Fruit fly (Drosophila melanogaster) whole organism, embryonic: ENCODE data around the gene TwdlM.

Experiments
- Atf6 ChIP-seq: fragments of 200-800 bp; sonication (Bioruptor generic); IDR thresholded peaks from 2 replicates; pipeline ENCODE4 v1.3.6; 2022; ENCODE audit warnings: missing biosample characterization, missing genetic modification characterization
- B-H1 ChIP-seq: fragments of 200-800 bp; sonication (Bioruptor generic); IDR thresholded peaks from 3 replicates; pipeline ENCODE4 v1.3.6; 2022; ENCODE audit warnings: missing biosample characterization, missing genetic modification characterization
- CG10147 ChIP-seq: fragments of 200-800 bp; sonication (Bioruptor generic); optimal IDR thresholded peaks from 2 replicates; lab custom pipeline; 2019; ENCODE audit warnings: missing biosample characterization, mild to moderate bottlenecking, missing genetic modification characterization, moderate library complexity
- CG10959 ChIP-seq: fragments of 200-800 bp; sonication (Bioruptor generic); IDR thresholded peaks from 2 replicates; pipeline ENCODE4 v1.3.6; 2022; ENCODE audit warnings: missing biosample characterization, missing genetic modification characterization
- CG11456 ChIP-seq: fragments of 200-800 bp; sonication (Bioruptor generic); IDR thresholded peaks from 3 replicates; pipeline ENCODE4 v1.3.6; 2022; ENCODE audit warnings: missing biosample characterization, missing genetic modification characterization
- CG1233 ChIP-seq: fragments of 200-800 bp; sonication (Bioruptor generic); optimal IDR thresholded peaks from 4 replicates; lab custom pipeline; 2018; ENCODE audit warnings: missing biosample characterization, mild to moderate bottlenecking, missing genetic modification characterization
- CG13424 ChIP-seq: fragments of 200-800 bp; sonication (Bioruptor generic); optimal IDR thresholded peaks from 2 replicates; lab custom pipeline; 2019; ENCODE audit warnings: missing biosample characterization, mild to moderate bottlenecking, missing genetic modification characterization, moderate library complexity
- CG17186 ChIP-seq: fragments of 200-800 bp; sonication (Bioruptor generic); optimal IDR thresholded peaks from 3 replicates; lab custom pipeline; 2017; ENCODE audit warnings: missing biosample characterization, missing genetic modification reagents, missing genetic modification characterization
- CG17328 ChIP-seq: fragments of 200-800 bp; sonication (Bioruptor generic); IDR thresholded peaks from 2 replicates; pipeline ENCODE4 v1.3.6; 2022; ENCODE audit warnings: missing biosample characterization, missing genetic modification characterization
- CG17359 ChIP-seq: fragments of 200-800 bp; sonication (Bioruptor generic); optimal IDR thresholded peaks from 3 replicates; lab custom pipeline; 2018; ENCODE audit warnings: missing biosample characterization, mild to moderate bottlenecking, missing genetic modification characterization, moderate library complexity
- CG4360 ChIP-seq: fragments of 200-800 bp; sonication (Bioruptor generic); IDR thresholded peaks from 2 replicates; pipeline ENCODE4 v1.3.6; 2022; ENCODE audit warnings: missing biosample characterization, missing genetic modification characterization
- CG6272 ChIP-seq: fragments of 200-800 bp; sonication (Bioruptor generic); IDR thresholded peaks from 2 replicates; pipeline ENCODE4 v1.3.6; 2022; ENCODE audit warnings: missing biosample characterization, missing genetic modification characterization
- CG7271 ChIP-seq: fragments of 200-800 bp; sonication (Bioruptor generic); optimal IDR thresholded peaks from 2 replicates; lab custom pipeline; 2018; ENCODE audit warnings: missing biosample characterization, mild to moderate bottlenecking, missing genetic modification characterization, moderate library complexity
- CG7786 ChIP-seq: fragments of 200-800 bp; sonication (Bioruptor generic); optimal IDR thresholded peaks from 2 replicates; lab custom pipeline; 2016; ENCODE audit warnings: missing biosample characterization, missing genetic modification characterization
- CG8281 ChIP-seq: fragments of 200-800 bp; sonication (Bioruptor generic); optimal IDR thresholded peaks from 2 replicates; lab custom pipeline; 2018; ENCODE audit warnings: missing biosample characterization, mild to moderate bottlenecking, missing genetic modification characterization, moderate library complexity
- CG9817 ChIP-seq: fragments of 200-800 bp; sonication (Bioruptor generic); optimal IDR thresholded peaks from 2 replicates; lab custom pipeline; 2018; ENCODE audit warnings: missing biosample characterization, mild to moderate bottlenecking, missing genetic modification characterization, moderate library complexity
- CG9932 ChIP-seq: fragments of 200-800 bp; sonication (Bioruptor generic); IDR thresholded peaks from 2 replicates; pipeline ENCODE4 v1.3.6; 2022; ENCODE audit warnings: missing biosample characterization, missing genetic modification characterization
- CHES-1-like ChIP-seq: fragments of 200-800 bp; sonication (Bioruptor generic); optimal IDR thresholded peaks from 2 replicates; lab custom pipeline; 2016; ENCODE audit warnings: missing biosample characterization, missing genetic modification characterization
- Dbx ChIP-seq: fragments of 200-800 bp; sonication (Bioruptor generic); IDR thresholded peaks from 3 replicates; pipeline ENCODE4 v1.3.6; 2022; ENCODE audit warnings: missing biosample characterization, missing genetic modification characterization
- Dip3 ChIP-seq: fragments of 200-800 bp; sonication (Bioruptor generic); optimal IDR thresholded peaks from 3 replicates; lab custom pipeline; 2016; ENCODE audit warnings: missing biosample characterization, missing genetic modification characterization
- Fer1 ChIP-seq: fragments of 200-800 bp; sonication (Bioruptor generic); optimal IDR thresholded peaks from 2 replicates; lab custom pipeline; 2017; ENCODE audit warnings: missing biosample characterization, mild to moderate bottlenecking, missing genetic modification characterization
- Fer3 ChIP-seq: fragments of 200-800 bp; sonication (Bioruptor generic); optimal IDR thresholded peaks from 2 replicates; lab custom pipeline; 2018; ENCODE audit warnings: missing biosample characterization, mild to moderate bottlenecking, missing genetic modification characterization, moderate library complexity
- GATAe ChIP-seq: fragments of 200-800 bp; sonication (Bioruptor generic); conservative IDR thresholded peaks from 2 replicates; pipeline ENCODE4 v1.3.6; 2022; ENCODE audit warnings: missing biosample characterization, missing genetic modification characterization
- Gug ChIP-seq: fragments of 200-800 bp; sonication (Bioruptor generic); IDR thresholded peaks from 4 replicates; pipeline ENCODE4 v1.3.6; 2022; ENCODE audit warnings: missing biosample characterization, missing genetic modification characterization
- H2.0 ChIP-seq: fragments of 200-800 bp; sonication (Bioruptor generic); IDR thresholded peaks from 2 replicates; pipeline ENCODE4 v1.3.6; 2022; ENCODE audit warnings: missing biosample characterization, missing genetic modification characterization
- Nf-YA ChIP-seq: fragments of 200-800 bp; sonication (Bioruptor generic); IDR thresholded peaks from 2 replicates; pipeline ENCODE4 v1.3.6; 2022; ENCODE audit warnings: missing biosample characterization, missing genetic modification characterization
- Oli ChIP-seq: fragments of 200-800 bp; sonication (Bioruptor generic); optimal IDR thresholded peaks from 2 replicates; lab custom pipeline; 2018; ENCODE audit warnings: missing biosample characterization, mild to moderate bottlenecking, missing genetic modification characterization, moderate library complexity
- al ChIP-seq: fragments of 200-800 bp; sonication (Bioruptor generic); IDR thresholded peaks from 2 replicates; pipeline ENCODE4 v1.3.6; 2022; ENCODE audit warnings: missing biosample characterization, missing genetic modification characterization
- ap ChIP-seq: fragments of 200-800 bp; sonication (Bioruptor generic); IDR thresholded peaks from 2 replicates; pipeline ENCODE4 v1.3.6; 2022; ENCODE audit warnings: missing biosample characterization, missing genetic modification characterization
- bab2 ChIP-seq: fragments of 200-800 bp; sonication (Bioruptor generic); optimal IDR thresholded peaks from 2 replicates; lab custom pipeline; 2016; ENCODE audit warnings: missing biosample characterization, missing genetic modification characterization
- btn ChIP-seq: fragments of 200-800 bp; sonication (Bioruptor generic); optimal IDR thresholded peaks from 2 replicates; lab custom pipeline; 2016; ENCODE audit warnings: missing biosample characterization, missing genetic modification characterization
- dimm ChIP-seq: fragments of 200-800 bp; sonication (Bioruptor generic); IDR thresholded peaks from 2 replicates; pipeline ENCODE4 v1.3.6; 2022; ENCODE audit warnings: missing biosample characterization, missing genetic modification characterization
- disco-r ChIP-seq: fragments of 200-800 bp; sonication (Bioruptor generic); optimal IDR thresholded peaks from 2 replicates; lab custom pipeline; 2016; ENCODE audit warnings: missing biosample characterization, missing genetic modification characterization
- dpn ChIP-seq, 2 experiments: fragments of 200-800 bp; sonication (Bioruptor generic); optimal IDR thresholded peaks; 3 replicates each; lab custom pipeline; 2016; ENCODE audit warnings: missing biosample characterization in 2 of 2, missing genetic modification characterization in 2 of 2
- fd64A ChIP-seq: fragments of 200-800 bp; sonication (Bioruptor generic); optimal IDR thresholded peaks from 3 replicates; lab custom pipeline; 2018; ENCODE audit warnings: missing biosample characterization, mild to moderate bottlenecking, missing genetic modification characterization
- gce ChIP-seq: fragments of 200-800 bp; sonication (Bioruptor generic); IDR thresholded peaks from 3 replicates; pipeline ENCODE4 v1.3.6; 2022; ENCODE audit warnings: missing biosample characterization, missing genetic modification characterization
- gcm ChIP-seq: fragments of 200-800 bp; sonication (Bioruptor generic); optimal IDR thresholded peaks from 2 replicates; lab custom pipeline; 2019; ENCODE audit warnings: missing biosample characterization, mild to moderate bottlenecking, missing genetic modification characterization, moderate library complexity
- gcm2 ChIP-seq: fragments of 200-800 bp; sonication (Bioruptor generic); optimal IDR thresholded peaks from 2 replicates; lab custom pipeline; 2016; ENCODE audit warnings: missing biosample characterization, missing genetic modification characterization
- gsb ChIP-seq: fragments of 200-800 bp; sonication (Bioruptor generic); IDR thresholded peaks from 2 replicates; pipeline ENCODE4 v1.3.6; 2022; ENCODE audit warnings: missing biosample characterization, missing genetic modification characterization
- jumu ChIP-seq: fragments of 200-800 bp; sonication (Bioruptor generic); optimal IDR thresholded peaks from 3 replicates; lab custom pipeline; 2016; ENCODE audit warnings: missing biosample characterization, missing genetic modification characterization
- kah ChIP-seq: fragments of 200-800 bp; sonication (Bioruptor generic); optimal IDR thresholded peaks from 2 replicates; lab custom pipeline; 2018; ENCODE audit warnings: missing biosample characterization, mild to moderate bottlenecking, missing genetic modification characterization
- kay ChIP-seq: fragments of 200-800 bp; sonication (Bioruptor generic); optimal IDR thresholded peaks from 2 replicates; lab custom pipeline; 2016; ENCODE audit warnings: missing biosample characterization, missing genetic modification characterization
- klu ChIP-seq: fragments of 200-800 bp; sonication (Bioruptor generic); IDR thresholded peaks from 2 replicates; pipeline ENCODE4 v1.3.6; 2022; ENCODE audit warnings: missing biosample characterization, missing genetic modification characterization
- nau ChIP-seq: fragments of 200-800 bp; sonication (Bioruptor generic); optimal IDR thresholded peaks from 3 replicates; lab custom pipeline; 2017; ENCODE audit warnings: missing biosample characterization, mild to moderate bottlenecking, missing genetic modification characterization, missing genetic modification reagents
- nerfin-1 ChIP-seq: fragments of 200-800 bp; sonication (Bioruptor generic); optimal IDR thresholded peaks from 3 replicates; lab custom pipeline; 2019; ENCODE audit warnings: missing biosample characterization, mild to moderate bottlenecking, missing genetic modification characterization, moderate library complexity
- org-1 ChIP-seq: fragments of 200-800 bp; sonication (Bioruptor generic); optimal IDR thresholded peaks from 2 replicates; lab custom pipeline; 2017; ENCODE audit warnings: missing biosample characterization, missing genetic modification characterization
- row ChIP-seq: fragments of 200-800 bp; sonication (Bioruptor generic); IDR thresholded peaks from 3 replicates; pipeline ENCODE4 v1.3.6; 2022; ENCODE audit warnings: missing biosample characterization, missing genetic modification characterization
- sima ChIP-seq: fragments of 200-800 bp; sonication (Bioruptor generic); optimal IDR thresholded peaks from 2 replicates; lab custom pipeline; 2016; ENCODE audit warnings: missing biosample characterization, missing genetic modification characterization
- slbo ChIP-seq: fragments of 200-800 bp; sonication (Bioruptor generic); IDR thresholded peaks from 2 replicates; pipeline ENCODE4 v1.3.6; 2022; ENCODE audit warnings: missing biosample characterization, missing genetic modification characterization
- wdn ChIP-seq: fragments of 200-800 bp; sonication (Bioruptor generic); IDR thresholded peaks from 2 replicates; pipeline ENCODE4 v1.3.6; 2022; ENCODE audit warnings: missing biosample characterization, missing genetic modification characterization
- zf30C ChIP-seq: fragments of 200-800 bp; sonication (Bioruptor generic); optimal IDR thresholded peaks from 3 replicates; lab custom pipeline; 2018; ENCODE audit warnings: missing biosample characterization, mild to moderate bottlenecking, missing genetic modification characterization

TwdlM gene

DNA sequence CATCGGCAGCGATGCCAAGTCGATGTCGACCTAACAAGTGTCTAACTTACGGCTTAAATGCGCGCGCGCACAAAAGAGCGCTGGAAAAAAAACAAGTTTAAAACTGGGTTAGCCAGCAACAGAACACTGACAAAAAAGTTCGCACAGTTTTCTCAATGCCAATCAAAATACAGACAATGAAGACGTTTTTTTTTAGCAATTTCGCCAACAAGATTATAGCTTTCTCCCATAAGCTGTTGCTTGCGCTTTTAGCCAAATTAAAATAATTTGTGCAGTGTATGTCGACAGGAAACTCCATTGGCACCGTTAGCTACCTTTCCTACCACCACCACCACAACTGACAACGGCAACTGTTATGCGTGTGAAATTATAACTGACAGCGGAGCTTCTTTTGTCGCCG lies 35.7 kb downstream of the TwdlM start (continued):
- TF ChIP-seq CG10959, result no peak
- peak; percentile 37 for TF ChIP-seq CG13424 (tag; lab: Kevin White, UChicago)
- TF ChIP-seq sima (GFP tag; lab: Kevin White, UChicago), result no peak
- peak; percentile 29 for TF ChIP-seq CG7786
- no peak for TF ChIP-seq nerfin-1
- TF ChIP-seq dimm (GFP tag; lab: Robert Waterston, UW), result no peak
- peak; percentile 36 for TF ChIP-seq CG10147 (GFP tag; lab: Kevin White, UChicago)
- peak; percentile 25; the same call in 1 of the 2 replicates for TF ChIP-seq CG6272 (GFP tag; lab: Robert Waterston, UW)
- peak; percentile 33 for TF ChIP-seq CHES-1-like (GFP tag; lab: Kevin White, UChicago)
- TF ChIP-seq Fer1 (GFP tag; lab: Kevin White, UChicago), result peak; percentile 72
- TF ChIP-seq wdn (GFP tag; lab: Robert Waterston, UW), result 0 out of 2 replicates have a peak, but pooled peaks have one; percentile 18
- TF ChIP-seq Fer3, result peak; percentile 57
- TF ChIP-seq Gug, result peak; percentile 48; the same call in 2 of the 4 replicates
- TF ChIP-seq nau (GFP tag; lab: Kevin White, UChicago), result peak; percentile 47
- TF ChIP-seq CG11456 (GFP tag; lab: Robert Waterston, UW), result peak; percentile 30; the same call in 1 of the 3 replicates
- TF ChIP-seq disco-r, result no peak
- TF ChIP-seq btn, result peak; percentile 17
- TF ChIP-seq CG8281, result no peak
- peak; percentile 62; the same call in 1 of the 2 replicates for TF ChIP-seq Atf6 (GFP tag; lab: Robert Waterston, UW)
- TF ChIP-seq CG9932 (GFP tag; lab: Robert Waterston, UW), result peak; percentile 52
- no peak for TF ChIP-seq GATAe
- no peak for TF ChIP-seq kah (GFP tag; lab: Kevin White, UChicago)
- no peak for TF ChIP-seq gcm2 (GFP tag; lab: Kevin White, UChicago)
- TF ChIP-seq ap (GFP tag; lab: Robert Waterston, UW), result no peak
- peak; percentile 54 to 60 for TF ChIP-seq dpn (GFP tag; optimal IDR thresholded peaks at IDR 0.05; lab: Kevin White, UChicago)
- no peak for TF ChIP-seq CG7271
- TF ChIP-seq B-H1 (GFP tag; lab: Robert Waterston, UW), result peak; percentile 52; the same call in 2 of the 3 replicates
- TF ChIP-seq Dip3 (GFP tag; lab: Kevin White, UChicago), result peak; percentile 32
- TF ChIP-seq CG17359 (tag; lab: Kevin White, UChicago), result peak; percentile 65
- TF ChIP-seq CG17186 (GFP tag; lab: Kevin White, UChicago), result no peak
- peak; percentile 19 for TF ChIP-seq CG9817 (tag; lab: Kevin White, UChicago)
- no peak for TF ChIP-seq fd64A
- no peak for TF ChIP-seq gcm (GFP tag; lab: Kevin White, UChicago)
- TF ChIP-seq CG1233 (GFP tag; lab: Kevin White, UChicago), result no peak
- TF ChIP-seq gce (GFP tag; lab: Robert Waterston, UW), result 0 out of 3 replicates have a peak, but pooled peaks have one; percentile 15
- TF ChIP-seq CG4360 (GFP tag; lab: Robert Waterston, UW), result no peak
- TF ChIP-seq Oli (tag; lab: Kevin White, UChicago), result peak; percentile 63
- TF ChIP-seq Nf-YA, result peak; percentile 36; the same call in 1 of the 2 replicates
- TF ChIP-seq row (GFP tag; lab: Robert Waterston, UW), result peak; percentile 74
- TF ChIP-seq al, result 0 out of 2 replicates have a peak, but pooled peaks have one; percentile 21
- TF ChIP-seq CG17328 (GFP tag; lab: Robert Waterston, UW), result peak; percentile 54; the same call in 1 of the 2 replicates
- TF ChIP-seq klu (GFP tag; lab: Robert Waterston, UW), result 0 out of 2 replicates have a peak, but pooled peaks have one; percentile 39
- no peak for TF ChIP-seq kay
- TF ChIP-seq Dbx (GFP tag; lab: Robert Waterston, UW), result 0 out of 3 replicates have a peak, but pooled peaks have one; percentile 28
- peak; percentile 35 for TF ChIP-seq jumu (GFP tag; lab: Kevin White, UChicago)
- TF ChIP-seq H2.0 (GFP tag; lab: Robert Waterston, UW), result peak; percentile 33; the same call in 1 of the 2 replicates
- TF ChIP-seq gsb (GFP tag; lab: Robert Waterston, UW), result 0 out of 2 replicates have a peak, but pooled peaks have one; percentile 17
- peak; percentile 61 for TF ChIP-seq slbo (GFP tag; lab: Robert Waterston, UW)
- TF ChIP-seq zf30C, result no peak
- TF ChIP-seq bab2 (GFP tag; lab: Kevin White, UChicago), result peak; percentile 48
- TF ChIP-seq org-1 (GFP tag; lab: Kevin White, UChicago), result peak; percentile 52
